Worm (Caenorhabditis elegans): ENCODE data around the gene F54D1.6.

- no peak for TF ChIP-seq him-1 (tag; optimal IDR thresholded peaks at IDR 0.05)
- no peak for TF ChIP-seq dao-5 (tag; optimal IDR thresholded peaks at IDR 0.05)
- TF ChIP-seq W03F9.2 (tag; optimal IDR thresholded peaks at IDR 0.05) = no peak
These were observed 10.8 kb downstream of the F54D1.6 start, which contains the start of the genes B0035.15 and dnj-1 for ce11 chrIV:11298154-11299086.

Data from whole organism, L4/young adult.